Worm (Caenorhabditis elegans) whole organism, L4 larva: Measurements from ENCODE around the gene C48D1.5.
A peak's percentile ranks its signal among the peaks of the same experiment; 100 is the strongest.

ENCODE experiments used
- F10B5.3 ChIP-seq: sonication (generic microtip); optimal IDR thresholded peaks from 2 replicates; lab custom pipeline; 2016; ENCODE audit warnings: mild to moderate bottlenecking, missing genetic modification characterization, missing compliant biosample characterization
- F37D6.2 ChIP-seq: sonication (generic microtip); optimal IDR thresholded peaks from 2 replicates; lab custom pipeline; 2016; ENCODE audit warnings: mild to moderate bottlenecking, missing genetic modification characterization, missing compliant biosample characterization
- F49E8.2 ChIP-seq: sonication (generic microtip); optimal IDR thresholded peaks from 2 replicates; lab custom pipeline; 2016; ENCODE audit warnings: missing compliant biosample characterization, mild to moderate bottlenecking, missing genetic modification characterization, borderline replicate concordance
- aha-1 ChIP-seq: fragments of 150-350 bp; peaks from one replicate; lab custom pipeline; 2014; ENCODE audit warnings: missing biosample characterization, missing genetic modification characterization
- arid-1 ChIP-seq: fragments of 200-800 bp; sonication (Bioruptor generic); conservative IDR thresholded peaks from 2 replicates; pipeline ENCODE4 v1.3.6; 2022; ENCODE audit warnings: missing genetic modification reagents, missing genetic modification characterization, missing compliant biosample characterization
- attf-4 ChIP-seq: sonication (generic microtip); optimal IDR thresholded peaks from 3 replicates; lab custom pipeline; 2017; ENCODE audit warnings: missing biosample characterization, missing genetic modification characterization
- ceh-20 ChIP-seq: fragments of 200-800 bp; sonication (Bioruptor generic); IDR thresholded peaks from 2 replicates; pipeline ENCODE4 v1.3.6; 2022; ENCODE audit warnings: missing genetic modification reagents, missing genetic modification characterization, missing compliant biosample characterization
- ceh-44 ChIP-seq: fragments of 200-800 bp; sonication (Bioruptor generic); IDR thresholded peaks from 2 replicates; pipeline ENCODE4 v1.3.6; 2022; ENCODE audit warnings: missing genetic modification reagents, missing genetic modification characterization, missing compliant biosample characterization
- ceh-62 ChIP-seq: sonication (generic microtip); optimal IDR thresholded peaks from 2 replicates; lab custom pipeline; 2017; ENCODE audit warnings: missing biosample characterization, missing genetic modification characterization
- cey-2 ChIP-seq: sonication (generic microtip); optimal IDR thresholded peaks from 3 replicates; lab custom pipeline; 2017; ENCODE audit warnings: missing genetic modification characterization, mild to moderate bottlenecking, missing compliant biosample characterization, antibody characterized with exemption, borderline replicate concordance; ENCODE audit not compliant: insufficient read depth
- ctbp-1 ChIP-seq: fragments of 200-800 bp; sonication (Bioruptor generic); IDR thresholded peaks from 2 replicates; pipeline ENCODE4 v1.3.6; 2022; ENCODE audit warnings: missing genetic modification reagents, missing genetic modification characterization, missing compliant biosample characterization
- daf-12 ChIP-seq: fragments of 150-350 bp; optimal IDR thresholded peaks from 2 replicates; lab custom pipeline; 2014; ENCODE audit warnings: missing biosample characterization, missing genetic modification reagents, missing genetic modification characterization
- dmd-6 ChIP-seq: fragments of 200-800 bp; sonication (Bioruptor generic); IDR thresholded peaks from 2 replicates; pipeline ENCODE4 v1.3.6; 2022; ENCODE audit warnings: missing genetic modification reagents, missing genetic modification characterization, missing compliant biosample characterization
- dmd-9 ChIP-seq: fragments of 200-800 bp; sonication (Bioruptor generic); IDR thresholded peaks from 2 replicates; pipeline ENCODE4 v1.3.6; 2022; ENCODE audit warnings: missing genetic modification reagents, missing genetic modification characterization, missing compliant biosample characterization
- dpl-1 ChIP-seq: fragments of 150-350 bp; optimal IDR thresholded peaks from 2 replicates; lab custom pipeline; 2014; ENCODE audit warnings: missing biosample characterization, missing genetic modification reagents, missing genetic modification characterization
- duxl-1 ChIP-seq: sonication (generic microtip); optimal IDR thresholded peaks from 2 replicates; lab custom pipeline; 2016; ENCODE audit warnings: mild to moderate bottlenecking, missing genetic modification characterization, moderate library complexity, missing compliant biosample characterization; ENCODE audit not compliant: poor library complexity
- fkh-10 ChIP-seq: fragments of 150-350 bp; optimal IDR thresholded peaks from 2 replicates; lab custom pipeline; 2014; ENCODE audit warnings: missing biosample characterization, missing genetic modification reagents, missing genetic modification characterization
- fos-1 ChIP-seq: fragments of 150-350 bp; optimal IDR thresholded peaks from 2 replicates; lab custom pipeline; 2014; ENCODE audit warnings: missing biosample characterization, missing genetic modification characterization
- hlh-11 ChIP-seq: fragments of 200-800 bp; sonication (Bioruptor generic); optimal IDR thresholded peaks from 2 replicates; lab custom pipeline; 2018; ENCODE audit warnings: mild to moderate bottlenecking, missing genetic modification characterization, missing compliant biosample characterization
- hlh-30 ChIP-seq: sonication (generic microtip); optimal IDR thresholded peaks from 2 replicates; lab custom pipeline; 2017; ENCODE audit warnings: antibody characterized with exemption, mild to moderate bottlenecking, missing genetic modification characterization, missing compliant biosample characterization; ENCODE audit not compliant: insufficient read depth
- jun-1 ChIP-seq: fragments of 150-350 bp; optimal IDR thresholded peaks from 2 replicates; lab custom pipeline; 2014; ENCODE audit warnings: missing biosample characterization, missing genetic modification reagents, missing genetic modification characterization
- lin-29 ChIP-seq: fragments of 200-800 bp; sonication (Bioruptor generic); IDR thresholded peaks from 2 replicates; pipeline ENCODE4 v1.3.6; 2022; ENCODE audit warnings: missing genetic modification reagents, missing genetic modification characterization, missing compliant biosample characterization
- lin-39 ChIP-seq: fragments of 150-350 bp; optimal IDR thresholded peaks from 2 replicates; lab custom pipeline; 2014; ENCODE audit warnings: missing biosample characterization, missing genetic modification reagents, missing genetic modification characterization
- mdl-1 ChIP-seq, 2 experiments: fragments of 150-350 bp in 1 of 2; sonication (generic microtip) in 1 of 2; optimal IDR thresholded peaks; 2 replicates each; lab custom pipeline; 2014 to 2017; ENCODE audit warnings: missing biosample characterization in 2 of 2, missing genetic modification characterization in 2 of 2
- mdt-29 ChIP-seq: fragments of 200-800 bp; sonication (Bioruptor generic); IDR thresholded peaks from 2 replicates; pipeline ENCODE4 v1.3.6; 2022; ENCODE audit warnings: missing genetic modification reagents, missing genetic modification characterization, missing compliant biosample characterization
- mep-1 ChIP-seq: fragments of 150-350 bp; sonication (generic microtip); optimal IDR thresholded peaks from 3 replicates; lab custom pipeline; 2014; ENCODE audit warnings: missing biosample characterization, missing genetic modification characterization
- mes-2 ChIP-seq: sonication (generic microtip); optimal IDR thresholded peaks from 2 replicates; lab custom pipeline; 2016; ENCODE audit warnings: missing genotype, mild to moderate bottlenecking, missing genetic modification characterization, missing compliant biosample characterization; ENCODE audit not compliant: poor library complexity, severe bottlenecking
- mxl-2 ChIP-seq: fragments of 200-800 bp; sonication (Bioruptor generic); conservative IDR thresholded peaks from 2 replicates; pipeline ENCODE4 v1.3.6; 2022; ENCODE audit warnings: missing genetic modification reagents, missing genetic modification characterization, missing compliant biosample characterization
- mxl-3 ChIP-seq: fragments of 200-800 bp; sonication (Bioruptor generic); optimal IDR thresholded peaks from 2 replicates; lab custom pipeline; 2018; ENCODE audit warnings: mild to moderate bottlenecking, missing genetic modification characterization, missing compliant biosample characterization
- nhr-10 ChIP-seq: fragments of 150-350 bp; optimal IDR thresholded peaks from 2 replicates; lab custom pipeline; 2014; ENCODE audit warnings: missing biosample characterization, missing genetic modification characterization
- nhr-237 ChIP-seq: sonication (generic microtip); optimal IDR thresholded peaks from 2 replicates; lab custom pipeline; 2017; ENCODE audit warnings: missing biosample characterization, missing genetic modification characterization
- nhr-25 ChIP-seq: sonication (generic microtip); optimal IDR thresholded peaks from 2 replicates; lab custom pipeline; 2017; ENCODE audit warnings: missing genetic modification characterization, mild to moderate bottlenecking, missing compliant biosample characterization, antibody characterized with exemption, moderate library complexity, borderline replicate concordance; ENCODE audit not compliant: insufficient read depth
- nhr-28 ChIP-seq: fragments of 150-350 bp; optimal IDR thresholded peaks from 2 replicates; lab custom pipeline; 2014; ENCODE audit warnings: missing biosample characterization, missing genetic modification characterization
- nhr-41 ChIP-seq: fragments of 200-800 bp; sonication (Bioruptor generic); IDR thresholded peaks from 2 replicates; pipeline ENCODE4 v1.3.6; 2022; ENCODE audit warnings: missing genetic modification reagents, missing genetic modification characterization, missing compliant biosample characterization
- nhr-48 ChIP-seq: sonication (generic microtip); optimal IDR thresholded peaks from 2 replicates; lab custom pipeline; 2016; ENCODE audit warnings: mild to moderate bottlenecking, missing genetic modification characterization, missing compliant biosample characterization
- nhr-76 ChIP-seq: fragments of 150-350 bp; optimal IDR thresholded peaks from 2 replicates; lab custom pipeline; 2014; ENCODE audit warnings: missing biosample characterization, missing genetic modification characterization
- pha-4 ChIP-seq, 2 experiments: fragments of 150-350 bp in 1 of 2; fragments of 200-800 bp in 1 of 2; sonication (Bioruptor generic) in 1 of 2; IDR thresholded peaks in 1 of 2; optimal IDR thresholded peaks in 1 of 2; 2 replicates each; pipeline versions ENCODE4 v1.3.6 to Lab custom; 2014 to 2022; ENCODE audit warnings: missing genetic modification characterization in 2 of 2, missing genetic modification reagents in 2 of 2, missing biosample characterization in 1 of 2, missing compliant biosample characterization in 1 of 2
- pqm-1 ChIP-seq: sonication (generic microtip); optimal IDR thresholded peaks from 2 replicates; lab custom pipeline; 2017; ENCODE audit warnings: missing biosample characterization, missing genetic modification characterization
- saeg-2 ChIP-seq: fragments of 200-800 bp; sonication (Bioruptor generic); IDR thresholded peaks from 2 replicates; pipeline ENCODE4 v1.3.6; 2022; ENCODE audit warnings: missing genetic modification reagents, missing genetic modification characterization, missing compliant biosample characterization
- set-16 ChIP-seq: fragments of 200-800 bp; sonication (Bioruptor generic); IDR thresholded peaks from 2 replicates; pipeline ENCODE4 v1.3.6; 2022; ENCODE audit warnings: missing genetic modification reagents, missing genetic modification characterization, missing compliant biosample characterization
- spr-1 ChIP-seq: sonication (generic microtip); optimal IDR thresholded peaks from 2 replicates; lab custom pipeline; 2016; ENCODE audit warnings: mild to moderate bottlenecking, missing genetic modification characterization, missing compliant biosample characterization
- tag-97 ChIP-seq: fragments of 200-800 bp; sonication (Bioruptor generic); IDR thresholded peaks from 2 replicates; pipeline ENCODE4 v1.3.6; 2022; ENCODE audit warnings: missing genetic modification characterization, missing compliant biosample characterization
- tra-1 ChIP-seq: fragments of 200-800 bp; sonication (Bioruptor generic); IDR thresholded peaks from 2 replicates; pipeline ENCODE4 v1.3.6; 2022; ENCODE audit warnings: missing genetic modification reagents, missing genetic modification characterization, missing compliant biosample characterization
- unc-130 ChIP-seq: sonication (generic microtip); optimal IDR thresholded peaks from 2 replicates; lab custom pipeline; 2016; ENCODE audit warnings: missing genetic modification reagents, missing genetic modification characterization, missing compliant biosample characterization
- unc-39 ChIP-seq: sonication (generic microtip); optimal IDR thresholded peaks from 2 replicates; lab custom pipeline; 2017; ENCODE audit warnings: missing biosample characterization, missing genetic modification characterization
- vab-7 ChIP-seq: fragments of 200-800 bp; sonication (Bioruptor generic); IDR thresholded peaks from 2 replicates; pipeline ENCODE4 v1.3.6; 2022; ENCODE audit warnings: missing genetic modification reagents, missing genetic modification characterization, missing compliant biosample characterization
- zag-1 ChIP-seq: fragments of 150-350 bp; optimal IDR thresholded peaks from 2 replicates; lab custom pipeline; 2014; ENCODE audit warnings: missing biosample characterization, missing genetic modification characterization
- zfp-3 ChIP-seq: fragments of 200-800 bp; sonication (Bioruptor generic); conservative IDR thresholded peaks from 2 replicates; pipeline ENCODE4 v1.3.6; 2022; ENCODE audit warnings: missing genetic modification reagents, missing genetic modification characterization, missing compliant biosample characterization

Gene C48D1.5

ce11 chrIV:13240078-13240841, 18.5 kb downstream of the C48D1.5 start, which contains the start of gene rpl-12:
Gene rpl-12, minus strand, starts transcription at chrIV:13240651.
- peak; percentile 97 for TF ChIP-seq pha-4 (GFP tag; IDR thresholded peaks at IDR 0.05; lab: Robert Waterston, UW)
- TF ChIP-seq pha-4 (tag; optimal IDR thresholded peaks at IDR 0.05; lab: Kevin White, UChicago), result peak; percentile 99
- no peak for TF ChIP-seq mxl-3 (GFP tag; lab: Kevin White, UChicago)
- peak; percentile 97 for TF ChIP-seq vab-7 (GFP tag; lab: Robert Waterston, UW)
- peak; percentile 49 for TF ChIP-seq pqm-1 (tag; lab: Kevin White, UChicago)
- peak; percentile 99 for TF ChIP-seq mes-2 (tag; lab: Kevin White, UChicago)
- TF ChIP-seq nhr-28, result peak; percentile 96
- peak; percentile 95 for TF ChIP-seq arid-1 (GFP tag; lab: Robert Waterston, UW)
- peak; percentile 96 for TF ChIP-seq nhr-25
- peak; percentile 53 for TF ChIP-seq cey-2 (tag; lab: Kevin White, UChicago)
- TF ChIP-seq nhr-48 (tag; lab: Kevin White, UChicago), result peak; percentile 92
- TF ChIP-seq unc-39 (tag; lab: Kevin White, UChicago), result no peak
- peak; percentile 100 for TF ChIP-seq fkh-10 (GFP tag; lab: Kevin White, UChicago)
- TF ChIP-seq ceh-62 (tag; lab: Kevin White, UChicago), result no peak
- TF ChIP-seq duxl-1, result peak; percentile 93
- peak; percentile 96 for TF ChIP-seq F37D6.2 (tag; lab: Kevin White, UChicago)
- TF ChIP-seq jun-1 (tag; lab: Kevin White, UChicago), result peak; percentile 93
- TF ChIP-seq saeg-2 (GFP tag; lab: Robert Waterston, UW), result peak; percentile 94
- TF ChIP-seq ceh-20, result peak; percentile 99
- TF ChIP-seq daf-12 (tag; lab: Kevin White, UChicago), result no peak
- TF ChIP-seq hlh-30 (tag; lab: Kevin White, UChicago), result peak; percentile 97
- peak in 1 of 2 experiments; percentile 89 for TF ChIP-seq mdl-1 (tag; optimal IDR thresholded peaks at IDR 0.05; lab: Kevin White, UChicago)
- TF ChIP-seq set-16 (GFP tag; lab: Robert Waterston, UW), result peak; percentile 40
- peak; percentile 43 for TF ChIP-seq nhr-237 (tag; lab: Kevin White, UChicago)
- peak; percentile 59 for TF ChIP-seq nhr-76 (tag; lab: Kevin White, UChicago)
- peak; percentile 99 for TF ChIP-seq dmd-6 (GFP tag; lab: Robert Waterston, UW)
- peak; percentile 99 for TF ChIP-seq mep-1 (tag; lab: Kevin White, UChicago)
- peak; percentile 81; the same call in 1 of the 2 replicates for TF ChIP-seq ceh-44 (GFP tag; lab: Robert Waterston, UW)
- TF ChIP-seq fos-1 (tag; lab: Kevin White, UChicago), result peak; percentile 65
- TF ChIP-seq aha-1 (tag; lab: Kevin White, UChicago), result peak; percentile 99
- peak; percentile 95 for TF ChIP-seq lin-29 (GFP tag; lab: Robert Waterston, UW)
- TF ChIP-seq tra-1 (GFP tag; lab: Robert Waterston, UW), result peak; percentile 98
- TF ChIP-seq ctbp-1 (GFP tag; lab: Robert Waterston, UW), result peak; percentile 96
- peak; percentile 88 for TF ChIP-seq mxl-2 (GFP tag; lab: Robert Waterston, UW)
- TF ChIP-seq F10B5.3, result peak; percentile 90
- TF ChIP-seq dpl-1 (GFP tag; lab: Kevin White, UChicago), result peak; percentile 98
- TF ChIP-seq F49E8.2 (tag; lab: Kevin White, UChicago), result peak; percentile 83
- TF ChIP-seq attf-4 (tag; lab: Kevin White, UChicago), result no peak
- peak; percentile 94 for TF ChIP-seq dmd-9 (GFP tag; lab: Robert Waterston, UW)
- peak; percentile 77 for TF ChIP-seq nhr-10 (tag; lab: Kevin White, UChicago)
- peak; percentile 58 for TF ChIP-seq zag-1 (tag; lab: Kevin White, UChicago)
- no peak for TF ChIP-seq tag-97
- TF ChIP-seq spr-1 (tag; lab: Kevin White, UChicago), result peak; percentile 97
- peak; percentile 71 for TF ChIP-seq nhr-41
- TF ChIP-seq hlh-11 (tag; lab: Kevin White, UChicago), result peak; percentile 98
- peak; percentile 33 for TF ChIP-seq lin-39
- peak; percentile 97 for TF ChIP-seq zfp-3
- peak; percentile 94 for TF ChIP-seq unc-130 (GFP tag; lab: Kevin White, UChicago)
- TF ChIP-seq mdt-29 (GFP tag; lab: Robert Waterston, UW), result peak; percentile 88
